Worm (Caenorhabditis elegans) whole organism, young adult: ENCODE results near the gene nlp-23.

ENCODE experiments used
- T26A5.8 ChIP-seq: sonication (generic microtip); optimal IDR thresholded peaks from 2 replicates; lab custom pipeline; 2016; ENCODE audit warnings: missing genetic modification characterization, missing compliant biosample characterization
- Y95B8A.8 ChIP-seq: fragments of 200-800 bp; sonication (Bioruptor generic); IDR thresholded peaks from 2 replicates; pipeline ENCODE4 v1.3.6; 2022; ENCODE audit warnings: missing genetic modification reagents, missing genetic modification characterization, missing compliant biosample characterization
- ZK185.1 ChIP-seq: sonication (generic microtip); optimal IDR thresholded peaks from 2 replicates; lab custom pipeline; 2016; ENCODE audit warnings: mild to moderate bottlenecking, missing genetic modification characterization, missing compliant biosample characterization; ENCODE audit not compliant: poor library complexity, severe bottlenecking
- aptf-3 ChIP-seq: fragments of 200-800 bp; sonication (Bioruptor generic); IDR thresholded peaks from 2 replicates; pipeline ENCODE4 v1.3.6; 2022; ENCODE audit warnings: missing genetic modification characterization, missing compliant biosample characterization
- atf-7 ChIP-seq: sonication (generic microtip); optimal IDR thresholded peaks from 2 replicates; lab custom pipeline; 2017; ENCODE audit warnings: mild to moderate bottlenecking, missing genetic modification characterization, missing compliant biosample characterization
- egrh-3 ChIP-seq: fragments of 200-800 bp; sonication (Bioruptor generic); IDR thresholded peaks from 2 replicates; pipeline ENCODE4 v1.3.6; 2022; ENCODE audit warnings: missing genetic modification reagents, missing genetic modification characterization, missing compliant biosample characterization
- fkh-3 ChIP-seq: sonication (generic microtip); optimal IDR thresholded peaks from 2 replicates; lab custom pipeline; 2016; ENCODE audit warnings: mild to moderate bottlenecking, missing genetic modification characterization, missing compliant biosample characterization
- lin-35 ChIP-seq, 3 experiments: fragments of 150-350 bp in 2 of 3; sonication (generic microtip) in 1 of 3; optimal IDR thresholded peaks; 2 replicates each; lab custom pipeline; 2014 to 2018; ENCODE audit warnings: missing biosample characterization in 3 of 3, missing genetic modification characterization in 3 of 3, missing genetic modification reagents in 3 of 3
- lin-54 ChIP-seq: fragments of 200-800 bp; sonication (Bioruptor generic); optimal IDR thresholded peaks from 2 replicates; lab custom pipeline; 2018; ENCODE audit warnings: mild to moderate bottlenecking, missing genetic modification characterization, missing compliant biosample characterization
- lsl-1 ChIP-seq: fragments of 200-800 bp; sonication (Bioruptor generic); optimal IDR thresholded peaks from 2 replicates; lab custom pipeline; 2018; ENCODE audit warnings: mild to moderate bottlenecking, missing genetic modification characterization, moderate library complexity, missing compliant biosample characterization
- madf-10 ChIP-seq: sonication (generic microtip); optimal IDR thresholded peaks from 2 replicates; lab custom pipeline; 2016; ENCODE audit warnings: mild to moderate bottlenecking, missing genetic modification characterization, missing compliant biosample characterization
- nfya-1 ChIP-seq: sonication (generic microtip); optimal IDR thresholded peaks from 2 replicates; lab custom pipeline; 2017; ENCODE audit warnings: antibody characterized with exemption, missing compliant biosample characterization, missing genetic modification characterization, borderline replicate concordance; ENCODE audit not compliant: insufficient read depth
- nhr-120 ChIP-seq: fragments of 200-800 bp; sonication (Bioruptor generic); IDR thresholded peaks from 2 replicates; pipeline ENCODE4 v1.3.6; 2022; ENCODE audit warnings: missing genetic modification characterization, missing compliant biosample characterization
- nhr-179 ChIP-seq: sonication (generic microtip); optimal IDR thresholded peaks from 2 replicates; lab custom pipeline; 2016; ENCODE audit warnings: mild to moderate bottlenecking, missing genetic modification characterization, missing compliant biosample characterization
- tbx-9 ChIP-seq: sonication (generic microtip); optimal IDR thresholded peaks from 2 replicates; lab custom pipeline; 2016; ENCODE audit warnings: borderline replicate concordance, missing genetic modification characterization, inconsistent platforms, missing compliant biosample characterization
- tlf-1 ChIP-seq: fragments of 200-800 bp; sonication (Bioruptor generic); optimal IDR thresholded peaks from 2 replicates; lab custom pipeline; 2018; ENCODE audit warnings: mild to moderate bottlenecking, missing genetic modification characterization, missing compliant biosample characterization
- xnd-1 ChIP-seq: sonication (generic microtip); optimal IDR thresholded peaks from 2 replicates; lab custom pipeline; 2016; ENCODE audit warnings: missing genotype, missing genetic modification reagents, missing genetic modification characterization, missing compliant biosample characterization
- ztf-6 ChIP-seq: fragments of 200-800 bp; sonication (Bioruptor generic); IDR thresholded peaks from 2 replicates; pipeline ENCODE4 v1.3.6; 2022; ENCODE audit warnings: missing genetic modification reagents, missing genetic modification characterization, missing compliant biosample characterization

nlp-23 gene

DNA sequence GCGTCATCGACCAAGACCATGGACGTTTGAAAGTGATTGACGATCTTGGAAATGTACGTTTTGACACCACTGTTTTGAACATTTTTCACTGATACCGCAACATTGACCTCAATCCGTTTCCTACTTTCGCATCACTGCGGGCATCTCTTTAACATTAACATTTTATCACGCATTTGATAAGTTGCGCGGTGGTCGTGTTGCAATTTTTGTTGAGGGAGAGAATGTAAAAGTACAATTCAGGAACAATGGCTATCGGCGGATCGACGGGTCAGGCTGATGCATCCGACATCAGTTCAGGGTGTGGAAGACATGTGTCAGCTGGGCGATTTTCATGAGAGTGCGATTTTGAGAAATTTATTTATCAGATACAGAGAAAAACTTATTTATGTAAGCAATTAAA is 39.5 kb downstream of the nlp-23 start:
- TF ChIP-seq fkh-3 (tag; lab: Kevin White, UChicago): no peak
- no peak for TF ChIP-seq atf-7 (tag; lab: Kevin White, UChicago)
- no peak for TF ChIP-seq lin-35 (GFP tag; optimal IDR thresholded peaks at IDR 0.05; lab: Kevin White, UChicago)
- TF ChIP-seq xnd-1 (tag; lab: Kevin White, UChicago): no peak
- TF ChIP-seq madf-10: no peak
- TF ChIP-seq ZK185.1 (tag; lab: Kevin White, UChicago): no peak
- no peak for TF ChIP-seq tbx-9 (tag; lab: Kevin White, UChicago)
- TF ChIP-seq aptf-3 (GFP tag; lab: Robert Waterston, UW): no peak
- no peak for TF ChIP-seq nhr-179 (tag; lab: Kevin White, UChicago)
- no peak for TF ChIP-seq nhr-120 (GFP tag; lab: Robert Waterston, UW)

DNA sequence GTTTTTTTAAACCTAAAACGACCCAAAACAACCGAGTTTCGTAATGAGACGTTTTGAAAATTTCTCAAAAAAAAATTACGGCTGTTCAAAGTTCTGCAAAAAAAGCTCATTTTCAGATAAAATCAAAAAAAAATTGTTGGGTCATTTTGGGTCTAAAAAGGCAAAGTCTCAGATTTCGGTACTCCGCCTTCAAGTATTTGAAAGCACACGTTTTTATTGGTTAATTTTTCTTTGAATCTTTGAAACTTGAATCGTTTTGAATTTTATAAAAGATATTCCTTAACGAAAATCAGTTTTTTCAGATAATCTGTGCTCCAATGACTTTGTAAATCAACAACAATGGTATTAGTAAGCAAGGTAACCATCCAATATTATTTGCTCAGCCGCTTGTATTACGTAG is 40.0 kb downstream of the nlp-23 start, which contains the start of gene hum-6:
Gene hum-6 (plus strand): TSS at position 301 of the 400 bp plus-strand sequence.
- TF ChIP-seq ztf-6 (no peak), lsl-1 (GFP tag; lab: Kevin White, UChicago) (no peak), lin-54 (GFP tag; lab: Kevin White, UChicago) (no peak), T26A5.8 (no peak)

DNA sequence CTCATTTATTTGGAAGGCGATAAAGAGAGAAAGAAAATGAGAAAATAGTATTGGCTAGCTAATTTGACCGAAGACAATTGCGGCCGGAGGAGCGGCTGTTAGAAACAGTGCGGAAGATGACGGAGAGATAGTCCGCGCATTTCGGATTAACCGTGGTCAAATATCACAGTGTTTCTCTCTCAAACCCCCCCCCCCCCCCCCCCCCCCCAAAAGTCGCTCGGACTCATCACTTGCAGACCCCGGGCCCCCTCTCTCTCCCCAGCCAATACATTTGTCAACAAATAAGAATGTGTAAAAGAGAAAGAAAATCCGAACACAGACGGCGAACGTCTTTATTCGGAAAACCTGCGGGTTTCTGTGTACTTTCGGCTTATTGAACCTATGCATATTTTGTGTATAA is 40.9 kb downstream of the nlp-23 start:
- TF ChIP-seq egrh-3 (peak; percentile 60; the same call in 1 of the 2 replicates), nfya-1 (tag; lab: Kevin White, UChicago) (no peak)

DNA sequence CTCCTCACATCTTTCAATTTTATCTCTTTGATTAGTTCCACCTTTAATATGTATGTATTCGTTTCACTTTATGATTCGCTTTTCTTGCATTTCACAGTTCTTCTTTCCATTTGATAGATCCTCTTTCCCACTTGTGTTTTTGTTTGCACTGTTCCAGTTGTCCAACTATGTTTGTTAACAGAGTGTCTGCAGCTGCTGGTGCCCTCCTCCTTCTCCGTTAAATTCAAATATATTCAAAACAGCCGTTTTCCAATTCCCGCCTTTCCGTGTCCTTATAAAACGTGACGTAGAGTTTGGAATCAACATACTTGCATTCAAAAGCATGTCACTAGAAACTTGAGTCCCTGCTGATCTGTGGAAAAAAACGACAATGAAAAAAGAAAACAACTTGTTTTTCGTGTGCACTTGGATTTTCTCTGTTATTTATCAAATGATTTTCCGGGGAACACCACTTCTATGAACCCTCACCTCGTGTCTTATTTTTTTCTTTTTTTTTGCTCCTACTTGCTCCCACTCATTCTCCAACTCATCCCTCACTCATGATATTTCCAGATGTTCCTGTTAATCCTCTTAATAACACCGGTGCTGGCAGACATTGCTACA is 48.5 kb downstream of the nlp-23 start, which contains the start of gene T10H10.2:
Gene T10H10.2 (plus strand): TSS at position 553 of the 603 bp plus-strand sequence.
- TF ChIP-seq T26A5.8: no peak
- no peak for TF ChIP-seq tlf-1
- no peak for TF ChIP-seq Y95B8A.8 (GFP tag; lab: Robert Waterston, UW)
